Worm (Caenorhabditis elegans): ENCODE results near the gene puf-6.
A peak's percentile ranks its signal among the peaks of the same experiment; 100 is the strongest.

Gene puf-6

DNA sequence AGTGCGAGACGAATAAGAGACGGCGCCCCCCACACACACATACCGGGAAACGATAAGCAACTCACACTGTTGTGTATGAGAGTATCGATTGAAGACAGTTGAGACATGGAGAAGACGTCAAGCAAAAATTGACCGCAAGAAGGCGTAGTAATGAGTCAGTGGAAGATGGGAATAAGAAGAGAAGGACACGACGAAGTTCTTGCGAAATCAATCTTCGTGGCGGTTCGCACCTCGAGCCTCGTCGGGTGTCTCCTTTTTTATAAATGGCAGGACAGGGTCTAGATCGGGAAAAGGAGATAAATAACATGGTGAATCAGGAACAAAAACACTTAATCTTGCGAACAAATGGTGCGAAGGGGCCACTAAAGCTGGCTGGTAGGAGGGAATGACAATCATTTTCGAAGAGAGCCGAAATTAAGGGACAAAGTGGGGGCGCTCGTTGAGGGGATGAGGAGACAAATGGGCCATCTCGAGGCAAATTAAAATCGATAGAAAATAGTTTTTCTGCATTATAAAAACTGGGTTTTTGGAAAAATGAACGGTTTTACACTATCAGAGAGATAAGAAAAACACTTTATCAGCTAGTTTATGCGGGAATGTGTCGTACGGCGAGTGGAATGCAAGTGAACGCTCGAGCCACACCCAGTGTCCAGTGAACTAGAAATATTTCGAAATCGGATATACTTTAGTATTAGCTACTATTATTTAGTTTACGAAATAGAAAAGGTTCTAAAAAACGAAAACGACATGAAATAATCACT, 13.8 kb downstream of the puf-6 start:
- TF ChIP-seq lin-13 (tag; optimal IDR thresholded peaks at IDR 0.05) (no peak), ceh-39 (tag; optimal IDR thresholded peaks at IDR 0.05) (no peak), elt-3 (tag; optimal IDR thresholded peaks at IDR 0.05) (no peak), ceh-43 (GFP tag; optimal IDR thresholded peaks at IDR 0.05) (no peak)

DNA sequence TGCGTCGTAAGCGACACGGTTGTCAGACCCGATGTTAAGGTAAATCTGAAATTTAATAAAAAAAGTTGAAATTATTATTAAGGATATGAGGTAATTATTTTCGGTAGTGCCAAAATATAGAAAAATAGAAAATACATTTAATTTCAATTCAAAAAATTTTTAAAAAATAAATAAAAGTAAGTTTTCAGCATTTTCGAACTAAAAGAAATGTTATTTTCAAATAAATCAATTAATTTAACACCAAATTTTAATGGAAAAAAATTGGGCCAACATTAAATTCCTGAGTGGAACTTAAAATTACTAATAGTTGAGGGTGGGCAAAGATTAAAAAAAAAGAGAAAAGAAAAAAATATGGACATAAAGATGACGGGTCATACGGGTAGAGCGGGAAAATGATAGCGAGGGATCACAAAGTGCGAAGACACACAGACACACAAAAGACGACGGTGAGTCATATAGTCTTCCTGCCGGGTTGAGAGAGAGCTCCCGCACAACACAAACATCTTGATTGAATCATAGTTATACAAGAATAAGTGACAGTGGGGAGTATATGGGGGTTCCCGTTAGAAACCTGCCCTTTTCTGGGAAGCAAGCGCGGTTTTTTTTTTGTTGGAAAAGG, 17.3 kb downstream of the puf-6 start, which contains the start of gene max-2:
max-2 (minus strand) TSS at position 51 of the 619 bp plus-strand sequence.
- no peak for TF ChIP-seq lin-32 (GFP tag; optimal IDR thresholded peaks at IDR 0.05)
- no peak for TF ChIP-seq ceh-83 (GFP tag; optimal IDR thresholded peaks at IDR 0.05)
- no peak for TF ChIP-seq ces-1 (GFP tag; optimal IDR thresholded peaks at IDR 0.05)
- no peak for TF ChIP-seq ceh-43 (GFP tag; optimal IDR thresholded peaks at IDR 0.05)
- TF ChIP-seq nhr-237 (tag; optimal IDR thresholded peaks at IDR 0.05), result no peak
- TF ChIP-seq unc-39 (tag; optimal IDR thresholded peaks at IDR 0.05), result no peak
- TF ChIP-seq pha-4 (tag; optimal IDR thresholded peaks at IDR 0.05), result no peak
- TF ChIP-seq bed-3 (GFP tag; optimal IDR thresholded peaks at IDR 0.05), result no peak
- no peak for TF ChIP-seq nhr-2 (tag; optimal IDR thresholded peaks at IDR 0.05)
- TF ChIP-seq zip-8 (tag; optimal IDR thresholded peaks at IDR 0.05), result no peak
- no peak for TF ChIP-seq ztf-11 (tag; optimal IDR thresholded peaks at IDR 0.05)
- no peak for TF ChIP-seq unc-62 (GFP tag; optimal IDR thresholded peaks at IDR 0.05)
- TF ChIP-seq mab-5 (tag; optimal IDR thresholded peaks at IDR 0.05), result no peak
- no peak for TF ChIP-seq elt-3 (tag; optimal IDR thresholded peaks at IDR 0.05)

DNA sequence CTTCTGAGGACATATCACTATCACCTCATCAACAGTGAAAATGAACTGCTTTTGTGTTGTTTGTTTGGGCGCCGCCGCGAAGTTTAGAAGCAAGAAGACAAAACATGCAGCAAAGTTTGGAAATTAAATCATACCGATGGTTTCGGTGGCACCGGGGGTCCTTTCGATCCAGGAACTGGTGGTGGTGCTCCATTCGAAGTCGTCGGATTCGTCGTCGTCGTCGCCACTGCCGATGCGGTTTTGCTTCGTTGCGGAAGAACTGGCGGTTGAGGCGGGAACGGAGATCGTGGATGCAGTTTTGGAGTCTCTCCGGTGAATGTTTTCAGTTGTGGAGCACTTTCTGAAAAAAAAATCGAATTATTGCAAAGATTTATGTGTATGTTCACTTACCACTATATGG, 19.7 kb downstream of the puf-6 start:
- TF ChIP-seq M03D4.4 (tag; optimal IDR thresholded peaks at IDR 0.05) (no peak), mls-2 (tag; optimal IDR thresholded peaks at IDR 0.05) (no peak), snpc-4 (tag; optimal IDR thresholded peaks at IDR 0.05) (no peak), unc-39 (tag; optimal IDR thresholded peaks at IDR 0.05) (no peak), ceh-43 (GFP tag; optimal IDR thresholded peaks at IDR 0.05) (no peak), elt-1 (tag; optimal IDR thresholded peaks at IDR 0.05; ENCODE audit: borderline replicate concordance, insufficient read depth) (no peak), nhr-2 (tag; optimal IDR thresholded peaks at IDR 0.05) (no peak), sem-2 (GFP tag; optimal IDR thresholded peaks at IDR 0.05) (no peak), bed-3 (GFP tag; optimal IDR thresholded peaks at IDR 0.05) (no peak), cnd-1 (tag; optimal IDR thresholded peaks at IDR 0.05) (no peak), zip-8 (tag; optimal IDR thresholded peaks at IDR 0.05) (no peak), lin-32 (GFP tag; optimal IDR thresholded peaks at IDR 0.05) (no peak), nhr-76 (tag; optimal IDR thresholded peaks at IDR 0.05) (no peak), tbx-8 (GFP tag; optimal IDR thresholded peaks at IDR 0.05) (no peak), ceh-83 (GFP tag; optimal IDR thresholded peaks at IDR 0.05) (no peak)

DNA sequence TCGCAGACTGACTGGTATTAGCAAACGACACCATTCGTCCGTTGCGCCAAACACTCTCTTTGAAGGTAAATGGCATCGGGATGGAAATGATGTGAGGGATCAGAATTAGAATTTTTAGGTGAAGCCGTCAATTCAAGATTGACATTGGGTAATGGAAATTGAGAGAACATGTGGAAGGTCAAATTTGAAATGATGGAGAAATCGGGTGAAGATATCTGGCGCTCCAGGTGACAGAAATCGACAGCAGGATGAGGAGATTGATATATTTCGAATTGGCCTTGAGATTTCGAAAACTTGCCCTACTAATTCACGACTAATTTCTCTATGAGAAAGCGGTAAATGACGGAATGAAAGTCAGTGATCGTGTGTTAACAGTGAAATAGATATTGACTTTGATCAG, 20.7 kb downstream of the puf-6 start:
- no peak for TF ChIP-seq unc-39 (tag; optimal IDR thresholded peaks at IDR 0.05)
- no peak for TF ChIP-seq elt-1 (tag; optimal IDR thresholded peaks at IDR 0.05; ENCODE audit: borderline replicate concordance, insufficient read depth)
- TF ChIP-seq zip-8 (tag; optimal IDR thresholded peaks at IDR 0.05), result no peak
- TF ChIP-seq ztf-11 (tag; optimal IDR thresholded peaks at IDR 0.05), result no peak
- TF ChIP-seq nhr-237 (tag; optimal IDR thresholded peaks at IDR 0.05), result no peak

DNA sequence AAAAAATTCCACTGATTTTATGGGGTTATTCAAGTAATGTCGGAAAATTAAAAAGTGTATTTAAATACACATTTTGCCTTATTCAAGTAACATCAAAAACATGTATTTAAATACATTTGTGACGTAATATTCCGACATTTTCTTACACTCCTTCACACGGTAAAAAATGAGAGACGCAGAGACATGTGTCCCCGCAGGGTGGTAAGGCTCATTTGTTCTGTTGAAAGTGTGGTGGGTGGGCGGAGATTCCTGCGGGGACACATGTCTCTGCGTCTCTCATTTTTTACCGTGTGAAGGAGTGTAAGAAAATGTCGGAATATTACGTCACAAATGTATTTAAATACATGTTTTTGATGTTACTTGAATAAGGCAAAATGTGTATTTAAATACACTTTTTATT, 26.9 kb downstream of the puf-6 start:
- TF ChIP-seq lsy-2 (tag; optimal IDR thresholded peaks at IDR 0.05) (peak; percentile 2), ces-1 (GFP tag; optimal IDR thresholded peaks at IDR 0.05) (peak; percentile 5)

DNA sequence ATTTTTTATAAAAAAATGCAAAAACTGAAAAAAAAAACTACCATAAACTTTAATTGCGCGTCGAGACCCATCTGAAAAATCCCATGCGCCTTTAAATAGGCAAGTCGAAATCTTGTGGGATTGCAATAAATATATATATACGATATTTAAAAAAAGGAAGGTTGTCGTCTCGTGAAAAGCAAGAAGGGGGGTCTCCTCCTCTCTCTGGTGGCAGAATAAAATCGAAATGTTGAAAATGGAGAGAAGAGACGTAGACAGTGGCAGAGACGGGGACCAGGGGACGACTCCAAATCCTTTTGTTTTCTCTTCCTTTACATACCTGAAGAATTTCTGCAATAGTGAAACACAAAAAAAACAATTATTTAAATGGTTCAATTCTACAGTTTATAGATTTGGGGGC, 29.3 kb downstream of the puf-6 start, which contains the start of gene F18A11.5:
F18A11.5 (minus strand) TSS at position 321 of the 400 bp plus-strand sequence.
- TF ChIP-seq zip-8 (tag; optimal IDR thresholded peaks at IDR 0.05) (no peak), nhr-12 (tag; optimal IDR thresholded peaks at IDR 0.05) (no peak), tbx-8 (GFP tag; optimal IDR thresholded peaks at IDR 0.05) (no peak), ceh-39 (tag; optimal IDR thresholded peaks at IDR 0.05) (no peak), mab-5 (tag; optimal IDR thresholded peaks at IDR 0.05) (no peak), unc-120 (tag; optimal IDR thresholded peaks at IDR 0.05; ENCODE audit: poor library complexity, severe bottlenecking) (no peak), mep-1 (tag; optimal IDR thresholded peaks at IDR 0.05) (no peak)

Data from whole organism, mixed stage, embryonic.